Fruit fly (Drosophila melanogaster) Kc167 (cell line): ENCODE measurements around the gene wac.

Experiments used
- Myc ChIP-seq: fragments of >200 bp; optimal IDR thresholded peaks from 2 replicates; lab custom pipeline; 2017; ENCODE audit warnings: missing external identifiers
- Sin3A ChIP-seq: fragments of >200 bp; optimal IDR thresholded peaks from 2 replicates; lab custom pipeline; 2018; ENCODE audit warnings: missing external identifiers
- h ChIP-seq: fragments of >200 bp; optimal IDR thresholded peaks from 3 replicates; lab custom pipeline; 2018; ENCODE audit warnings: missing external identifiers
- insv ChIP-seq: fragments of >200 bp; optimal IDR thresholded peaks from 3 replicates; lab custom pipeline; 2018; ENCODE audit warnings: missing external identifiers
- psq ChIP-seq: fragments of >200 bp; optimal IDR thresholded peaks from 2 replicates; lab custom pipeline; 2017; ENCODE audit warnings: missing external identifiers
- ttk ChIP-seq: sonication (Bioruptor generic); optimal IDR thresholded peaks from 2 replicates; lab custom pipeline; 2017; ENCODE audit warnings: missing external identifiers

DNA sequence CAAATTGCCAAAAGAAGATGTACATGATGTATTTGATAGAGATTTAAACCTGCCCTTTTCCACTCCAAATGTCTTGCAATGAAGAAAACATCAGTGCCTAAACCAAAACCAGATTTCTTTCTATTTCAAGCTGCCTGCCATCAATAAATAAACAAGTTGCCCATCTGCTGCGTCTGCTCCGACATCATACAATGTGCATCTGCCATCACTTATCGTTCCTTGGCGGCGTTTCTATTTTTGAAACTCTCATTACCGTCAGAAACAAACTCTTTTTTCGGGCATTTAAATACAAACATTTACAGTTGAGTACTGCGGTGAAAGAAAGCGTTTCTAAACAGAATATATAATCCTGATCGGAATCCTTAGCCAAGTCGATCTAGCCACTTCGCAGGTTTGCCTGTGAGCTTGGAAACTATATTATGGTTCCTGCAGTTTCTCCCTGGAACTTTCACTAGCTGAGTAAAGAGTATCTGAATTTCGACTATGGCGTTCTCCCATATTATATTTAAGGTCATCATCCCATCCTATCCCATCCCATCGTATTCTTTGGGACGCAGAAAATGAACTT is 36.9 kb downstream of the wac start:
- no peak for TF ChIP-seq psq (lab: Kevin White, UChicago)
- TF ChIP-seq h (lab: Kevin White, UChicago) = no peak
- no peak for TF ChIP-seq insv (lab: Kevin White, UChicago)
- no peak for TF ChIP-seq Myc (lab: Kevin White, UChicago)
- TF ChIP-seq ttk (lab: Kevin White, UChicago) = no peak
- TF ChIP-seq Sin3A = no peak
